Fruit fly (Drosophila melanogaster) Kc167 (cell line): ENCODE measurements around the gene CG6425.

Experiments used
- Sin3A ChIP-seq: fragments of >200 bp; optimal IDR thresholded peaks from 2 replicates; lab custom pipeline; 2018; ENCODE audit warnings: missing external identifiers
- h ChIP-seq: fragments of >200 bp; optimal IDR thresholded peaks from 3 replicates; lab custom pipeline; 2018; ENCODE audit warnings: missing external identifiers
- psq ChIP-seq: fragments of >200 bp; optimal IDR thresholded peaks from 2 replicates; lab custom pipeline; 2017; ENCODE audit warnings: missing external identifiers

dm6 chr3R:26728427-26728826, 11.2 kb upstream of the CG6425 start, which contains the start of gene CG14245:
- TF ChIP-seq Sin3A (lab: Kevin White, UChicago) (no peak), psq (no peak), h (lab: Kevin White, UChicago) (no peak)
